Worm (Caenorhabditis elegans) whole organism, L3 larva: ENCODE measurements around the gene ccar-1.

Source experiments
- aly-2 ChIP-seq: fragments of 150-350 bp; optimal IDR thresholded peaks from 2 replicates; lab custom pipeline; 2014; ENCODE audit warnings: missing biosample characterization, missing genetic modification characterization
- ama-1 ChIP-seq: fragments of 150-350 bp; optimal IDR thresholded peaks from 2 replicates; lab custom pipeline; 2018
- eor-1 ChIP-seq, 2 experiments: fragments of 150-350 bp; optimal IDR thresholded peaks; 2 replicates each; lab custom pipeline; 2014 to 2018; ENCODE audit warnings: missing biosample characterization in 2 of 2, missing genetic modification characterization in 2 of 2
- mdl-1 ChIP-seq: fragments of 150-350 bp; optimal IDR thresholded peaks from 2 replicates; lab custom pipeline; 2014; ENCODE audit warnings: missing biosample characterization, missing genetic modification characterization
- nfya-1 ChIP-seq: sonication (generic microtip); optimal IDR thresholded peaks from 2 replicates; lab custom pipeline; 2017; ENCODE audit warnings: missing genetic modification characterization, mild to moderate bottlenecking, missing compliant biosample characterization, antibody characterized with exemption, moderate library complexity; ENCODE audit not compliant: insufficient read depth
- nhr-237 ChIP-seq: fragments of 150-350 bp; optimal IDR thresholded peaks from 2 replicates; lab custom pipeline; 2014; ENCODE audit warnings: missing biosample characterization, missing genetic modification characterization
- ztf-11 ChIP-seq: fragments of 150-350 bp; optimal IDR thresholded peaks from 2 replicates; lab custom pipeline; 2014; ENCODE audit warnings: missing biosample characterization, missing genetic modification characterization

ce11 chrIV:14033752-14034570, 37.4 kb upstream of the ccar-1 start:
- TF ChIP-seq nhr-237 (tag; lab: Kevin White, UChicago) = no peak
- peak; percentile 100 for TF ChIP-seq ama-1
- TF ChIP-seq aly-2 (tag; lab: Kevin White, UChicago) = peak; percentile 87
- TF ChIP-seq eor-1 (tag; optimal IDR thresholded peaks at IDR 0.05; lab: Kevin White, UChicago) = no peak
- TF ChIP-seq mdl-1 (tag; lab: Kevin White, UChicago) = peak; percentile 77
- TF ChIP-seq ztf-11 (tag; lab: Kevin White, UChicago) = no peak
- TF ChIP-seq nfya-1 (tag; lab: Kevin White, UChicago) = peak; percentile 95
